Fruit fly (Drosophila melanogaster) whole organism, embryonic: Measurements from ENCODE around the gene Polr1C.

Experiments used
- Abd-B ChIP-seq: fragments of 200-800 bp; sonication (Bioruptor generic); optimal IDR thresholded peaks from 2 replicates; lab custom pipeline; 2018; ENCODE audit warnings: missing biosample characterization, mild to moderate bottlenecking, missing genetic modification characterization, moderate library complexity
- Bgb ChIP-seq: fragments of 200-800 bp; sonication (Bioruptor generic); IDR thresholded peaks from 2 replicates; pipeline ENCODE4 v1.3.6; 2022; ENCODE audit warnings: missing biosample characterization, missing genetic modification characterization; ENCODE audit not compliant: partially characterized antibody
- CG10147 ChIP-seq: fragments of 200-800 bp; sonication (Bioruptor generic); optimal IDR thresholded peaks from 2 replicates; lab custom pipeline; 2019; ENCODE audit warnings: missing biosample characterization, mild to moderate bottlenecking, missing genetic modification characterization, moderate library complexity
- CG11398 ChIP-seq: fragments of 200-800 bp; sonication (Bioruptor generic); optimal IDR thresholded peaks from 2 replicates; lab custom pipeline; 2016; ENCODE audit warnings: missing biosample characterization, missing genetic modification characterization
- CG14710 ChIP-seq: fragments of 200-800 bp; sonication (Bioruptor generic); optimal IDR thresholded peaks from 3 replicates; lab custom pipeline; 2019; ENCODE audit warnings: missing biosample characterization, mild to moderate bottlenecking, missing genetic modification characterization, moderate library complexity
- CG16813 ChIP-seq: fragments of 200-800 bp; sonication (Bioruptor generic); IDR thresholded peaks from 3 replicates; pipeline ENCODE4 v1.3.6; 2022; ENCODE audit warnings: missing biosample characterization, missing genetic modification characterization; ENCODE audit not compliant: partially characterized antibody
- CG18011 ChIP-seq: fragments of 200-800 bp; sonication (Bioruptor generic); optimal IDR thresholded peaks from 2 replicates; lab custom pipeline; 2017; ENCODE audit warnings: missing biosample characterization, missing genetic modification characterization, mild to moderate bottlenecking, moderate library complexity, missing genotype
- CG18619 ChIP-seq: fragments of 200-800 bp; sonication (Bioruptor generic); optimal IDR thresholded peaks from 3 replicates; lab custom pipeline; 2017; ENCODE audit warnings: missing biosample characterization, mild to moderate bottlenecking, missing genetic modification characterization
- CG2129 ChIP-seq: fragments of 200-800 bp; sonication (Bioruptor generic); IDR thresholded peaks from 2 replicates; pipeline ENCODE4 v1.3.6; 2022; ENCODE audit warnings: missing biosample characterization, missing genetic modification characterization; ENCODE audit not compliant: partially characterized antibody
- CG3065 ChIP-seq: fragments of 200-800 bp; sonication (Bioruptor generic); optimal IDR thresholded peaks from 2 replicates; lab custom pipeline; 2016; ENCODE audit warnings: missing biosample characterization, missing genetic modification characterization
- CG32767 ChIP-seq: fragments of 200-800 bp; sonication (Bioruptor generic); IDR thresholded peaks from 2 replicates; pipeline ENCODE4 v1.3.6; 2022; ENCODE audit warnings: missing biosample characterization, missing genetic modification characterization
- CG4328 ChIP-seq: fragments of 200-800 bp; sonication (Bioruptor generic); optimal IDR thresholded peaks from 3 replicates; lab custom pipeline; 2017; ENCODE audit warnings: missing biosample characterization, missing genetic modification reagents, missing genetic modification characterization
- CG4404 ChIP-seq: fragments of 200-800 bp; sonication (Bioruptor generic); IDR thresholded peaks from 2 replicates; pipeline ENCODE4 v1.3.6; 2022; ENCODE audit warnings: missing biosample characterization, missing genetic modification characterization
- CG6765 ChIP-seq: fragments of 200-800 bp; sonication (Bioruptor generic); optimal IDR thresholded peaks from 3 replicates; lab custom pipeline; 2017; ENCODE audit warnings: missing biosample characterization, mild to moderate bottlenecking, missing genetic modification characterization
- CG9727 ChIP-seq: fragments of 200-800 bp; sonication (Bioruptor generic); optimal IDR thresholded peaks from 3 replicates; lab custom pipeline; 2017; ENCODE audit warnings: missing biosample characterization, mild to moderate bottlenecking, missing genetic modification characterization
- CG9876 ChIP-seq: fragments of 200-800 bp; sonication (Bioruptor generic); optimal IDR thresholded peaks from 2 replicates; lab custom pipeline; 2016; ENCODE audit warnings: missing biosample characterization, missing genetic modification characterization
- CHES-1-like ChIP-seq: fragments of 200-800 bp; sonication (Bioruptor generic); optimal IDR thresholded peaks from 2 replicates; lab custom pipeline; 2016; ENCODE audit warnings: missing biosample characterization, missing genetic modification characterization
- CkIIα-i1 ChIP-seq: fragments of 200-800 bp; sonication (Bioruptor generic); IDR thresholded peaks from 2 replicates; pipeline ENCODE4 v1.3.6; 2022; ENCODE audit warnings: missing biosample characterization, missing genetic modification characterization
- Drgx ChIP-seq: fragments of 200-800 bp; sonication (Bioruptor generic); IDR thresholded peaks from 2 replicates; pipeline ENCODE4 v1.3.6; 2022; ENCODE audit warnings: missing biosample characterization, missing genetic modification characterization
- GATAe ChIP-seq: fragments of 200-800 bp; sonication (Bioruptor generic); conservative IDR thresholded peaks from 2 replicates; pipeline ENCODE4 v1.3.6; 2022; ENCODE audit warnings: missing biosample characterization, missing genetic modification characterization
- Lim3 ChIP-seq: fragments of 200-800 bp; sonication (Bioruptor generic); IDR thresholded peaks from 2 replicates; pipeline ENCODE4 v1.3.6; 2022; ENCODE audit warnings: missing biosample characterization, missing genetic modification characterization
- MESR4 ChIP-seq: fragments of 200-800 bp; sonication (Bioruptor generic); optimal IDR thresholded peaks from 2 replicates; lab custom pipeline; 2018; ENCODE audit warnings: missing biosample characterization, mild to moderate bottlenecking, missing genetic modification characterization, moderate library complexity
- Max ChIP-seq: fragments of 200-800 bp; sonication (Bioruptor generic); optimal IDR thresholded peaks from 2 replicates; lab custom pipeline; 2016; ENCODE audit warnings: missing biosample characterization, mild to moderate bottlenecking, missing genetic modification characterization
- NC2α ChIP-seq: fragments of 200-800 bp; sonication (Bioruptor generic); optimal IDR thresholded peaks from 2 replicates; lab custom pipeline; 2016; ENCODE audit warnings: missing biosample characterization, missing genetic modification characterization
- Nf-YA ChIP-seq: fragments of 200-800 bp; sonication (Bioruptor generic); IDR thresholded peaks from 2 replicates; pipeline ENCODE4 v1.3.6; 2022; ENCODE audit warnings: missing biosample characterization, missing genetic modification characterization
- Poxn ChIP-seq: fragments of 200-800 bp; sonication (Bioruptor generic); IDR thresholded peaks from 2 replicates; pipeline ENCODE4 v1.3.6; 2022; ENCODE audit warnings: missing biosample characterization, missing genetic modification characterization
- Ptx1 ChIP-seq: fragments of 200-800 bp; sonication (Bioruptor generic); IDR thresholded peaks from 2 replicates; pipeline ENCODE4 v1.3.6; 2022; ENCODE audit warnings: missing biosample characterization, missing genetic modification characterization
- Scr ChIP-seq: fragments of 200-800 bp; sonication (Bioruptor generic); IDR thresholded peaks from 2 replicates; pipeline ENCODE4 v1.3.6; 2022; ENCODE audit warnings: missing biosample characterization, missing genetic modification characterization; ENCODE audit not compliant: partially characterized antibody
- Ssrp ChIP-seq: fragments of 200-800 bp; sonication (Bioruptor generic); optimal IDR thresholded peaks from 2 replicates; lab custom pipeline; 2018; ENCODE audit warnings: missing biosample characterization, mild to moderate bottlenecking, missing genetic modification characterization, moderate library complexity
- amos ChIP-seq: fragments of 200-800 bp; sonication (Bioruptor generic); IDR thresholded peaks from 2 replicates; pipeline ENCODE4 v1.3.6; 2022; ENCODE audit warnings: missing biosample characterization, missing genetic modification characterization; ENCODE audit not compliant: partially characterized antibody
- ash1 ChIP-seq: fragments of 200-800 bp; sonication (Bioruptor generic); optimal IDR thresholded peaks from 2 replicates; lab custom pipeline; 2018; ENCODE audit warnings: missing biosample characterization, mild to moderate bottlenecking, missing genetic modification characterization
- az2 ChIP-seq: fragments of 200-800 bp; sonication (Bioruptor generic); optimal IDR thresholded peaks from 3 replicates; lab custom pipeline; 2016; ENCODE audit warnings: missing biosample characterization, missing genetic modification characterization
- bowl ChIP-seq: fragments of 200-800 bp; sonication (Bioruptor generic); IDR thresholded peaks from 2 replicates; pipeline ENCODE4 v1.3.6; 2022; ENCODE audit warnings: missing biosample characterization, missing genetic modification characterization
- crol ChIP-seq: fragments of 200-800 bp; sonication (Bioruptor generic); IDR thresholded peaks from 2 replicates; pipeline ENCODE4 v1.3.6; 2022; ENCODE audit warnings: missing biosample characterization, missing genetic modification characterization
- emc ChIP-seq: fragments of 200-800 bp; sonication (Bioruptor generic); optimal IDR thresholded peaks from 2 replicates; lab custom pipeline; 2016; ENCODE audit warnings: missing biosample characterization, missing genetic modification characterization
- gcm2 ChIP-seq: fragments of 200-800 bp; sonication (Bioruptor generic); optimal IDR thresholded peaks from 2 replicates; lab custom pipeline; 2016; ENCODE audit warnings: missing biosample characterization, missing genetic modification characterization
- ham ChIP-seq: fragments of 200-800 bp; sonication (Bioruptor generic); IDR thresholded peaks from 2 replicates; pipeline ENCODE4 v1.3.6; 2022; ENCODE audit warnings: missing biosample characterization, missing genetic modification characterization
- hkb ChIP-seq, 2 experiments: fragments of 200-800 bp in 1 of 2; fragments of >200 bp in 1 of 2; sonication (Bioruptor generic) in 1 of 2; IDR thresholded peaks in 1 of 2; optimal IDR thresholded peaks in 1 of 2; 2 replicates each; pipeline versions ENCODE4 v1.3.6 to Lab custom; 2017 to 2022; ENCODE audit warnings: missing biosample characterization in 1 of 2, missing genetic modification characterization in 1 of 2
- hth ChIP-seq: fragments of >200 bp; optimal IDR thresholded peaks from 2 replicates; lab custom pipeline; 2017; ENCODE audit warnings: inconsistent platforms
- kay ChIP-seq: fragments of 200-800 bp; sonication (Bioruptor generic); optimal IDR thresholded peaks from 2 replicates; lab custom pipeline; 2016; ENCODE audit warnings: missing biosample characterization, missing genetic modification characterization
- kni ChIP-seq: fragments of 200-800 bp; sonication (Bioruptor generic); optimal IDR thresholded peaks from 3 replicates; lab custom pipeline; 2017; ENCODE audit warnings: mild to moderate bottlenecking, missing biosample characterization, missing genetic modification reagents, missing genetic modification characterization
- lilli ChIP-seq: fragments of 200-800 bp; sonication (Bioruptor generic); optimal IDR thresholded peaks from 3 replicates; lab custom pipeline; 2016; ENCODE audit warnings: missing biosample characterization, missing genetic modification characterization
- nau ChIP-seq: fragments of 200-800 bp; sonication (Bioruptor generic); optimal IDR thresholded peaks from 3 replicates; lab custom pipeline; 2017; ENCODE audit warnings: missing biosample characterization, mild to moderate bottlenecking, missing genetic modification characterization, missing genetic modification reagents
- ranshi ChIP-seq: fragments of 200-800 bp; sonication (Bioruptor generic); IDR thresholded peaks from 2 replicates; pipeline ENCODE4 v1.3.6; 2022; ENCODE audit warnings: missing biosample characterization, missing genetic modification characterization
- shn ChIP-seq: fragments of 200-800 bp; sonication (Bioruptor generic); optimal IDR thresholded peaks from 3 replicates; lab custom pipeline; 2016; ENCODE audit warnings: missing biosample characterization, missing genetic modification characterization
- sima ChIP-seq: fragments of 200-800 bp; sonication (Bioruptor generic); optimal IDR thresholded peaks from 2 replicates; lab custom pipeline; 2016; ENCODE audit warnings: missing biosample characterization, missing genetic modification characterization
- tap ChIP-seq: fragments of 200-800 bp; optimal IDR thresholded peaks from 3 replicates; lab custom pipeline; 2019; ENCODE audit warnings: missing biosample characterization, mild to moderate bottlenecking, missing genetic modification characterization, moderate library complexity
- trh ChIP-seq: fragments of 200-800 bp; sonication (Bioruptor generic); optimal IDR thresholded peaks from 2 replicates; lab custom pipeline; 2016; ENCODE audit warnings: missing biosample characterization, missing genetic modification characterization
- yki ChIP-seq: fragments of >200 bp; optimal IDR thresholded peaks from 3 replicates; lab custom pipeline; 2018
- zfh2 ChIP-seq: fragments of 200-800 bp; sonication (Bioruptor generic); optimal IDR thresholded peaks from 2 replicates; lab custom pipeline; 2016; ENCODE audit warnings: missing biosample characterization, missing genetic modification characterization

Gene Polr1C

DNA sequence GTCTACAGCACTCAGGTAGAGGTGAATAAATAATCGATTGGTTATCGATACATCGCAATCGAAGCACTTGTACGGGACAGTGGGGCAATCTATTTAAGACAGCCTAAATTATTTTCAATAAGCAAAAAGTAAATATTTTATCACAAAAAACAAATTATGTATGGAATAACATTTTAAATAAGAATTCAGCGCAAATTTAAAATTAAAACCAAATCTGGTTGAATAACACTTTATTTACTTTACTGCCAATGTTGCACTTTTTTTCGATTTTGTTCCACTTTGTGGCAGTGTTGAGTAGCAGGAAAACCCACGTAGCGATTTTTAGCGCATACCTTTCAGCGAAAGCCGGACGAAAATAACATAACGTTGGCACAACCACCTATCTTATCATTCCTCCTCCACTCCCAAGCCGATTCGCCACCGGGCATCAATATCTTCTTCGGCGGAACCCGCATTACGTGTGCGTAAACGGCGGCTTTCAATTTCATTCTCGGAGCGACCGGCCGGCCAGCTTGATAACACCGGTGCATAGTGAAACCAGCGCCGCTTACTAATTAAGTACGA is 8.3 kb downstream of the Polr1C start, which contains the start of the genes Gmd and CG3792 (continued):
- peak; percentile 90 for TF ChIP-seq GATAe
- peak; percentile 81 for TF ChIP-seq emc
- TF ChIP-seq yki (lab: Kevin White, UChicago) = no peak
- peak; percentile 98 for TF ChIP-seq lilli
- TF ChIP-seq MESR4 = peak; percentile 12
- peak; percentile 17 for TF ChIP-seq hkb (optimal IDR thresholded peaks at IDR 0.05; lab: Kevin White, UChicago)
- peak; percentile 96 for TF ChIP-seq hkb (GFP tag; IDR thresholded peaks at IDR 0.05; lab: Robert Waterston, UW)
- TF ChIP-seq kni (GFP tag; lab: Kevin White, UChicago) = peak; percentile 77
- TF ChIP-seq ash1 (GFP tag; lab: Kevin White, UChicago) = peak; percentile 9
- peak; percentile 95 for TF ChIP-seq Ssrp (tag; lab: Kevin White, UChicago)
- TF ChIP-seq CG4404 (GFP tag; lab: Robert Waterston, UW) = peak; percentile 96
- peak; percentile 75 for TF ChIP-seq CG9876
- TF ChIP-seq CG10147 = peak; percentile 94
- TF ChIP-seq CG16813 (GFP tag; lab: Robert Waterston, UW) = peak; percentile 84
- TF ChIP-seq CG6765 (GFP tag; lab: Kevin White, UChicago) = peak; percentile 90
- TF ChIP-seq amos (GFP tag; lab: Robert Waterston, UW) = peak; percentile 76
- peak; percentile 90 for TF ChIP-seq nau (GFP tag; lab: Kevin White, UChicago)
- peak; percentile 83 for TF ChIP-seq trh
- TF ChIP-seq CG2129 = peak; percentile 56
- peak; percentile 78 for TF ChIP-seq Bgb (GFP tag; lab: Robert Waterston, UW)
- TF ChIP-seq CG9727 = peak; percentile 96
- peak; percentile 95 for TF ChIP-seq CG32767 (GFP tag; lab: Robert Waterston, UW)
- peak; percentile 62 for TF ChIP-seq crol (GFP tag; lab: Robert Waterston, UW)
- TF ChIP-seq Poxn (GFP tag; lab: Robert Waterston, UW) = peak; percentile 86
- TF ChIP-seq CG18619 = peak; percentile 93
- TF ChIP-seq CG4328 (GFP tag; lab: Kevin White, UChicago) = peak; percentile 95
- peak; percentile 86 for TF ChIP-seq Nf-YA (GFP tag; lab: Robert Waterston, UW)
- peak; percentile 90 for TF ChIP-seq NC2α (GFP tag; lab: Kevin White, UChicago)
- peak; percentile 86; the same call in 1 of the 2 replicates for TF ChIP-seq ham (GFP tag; lab: Robert Waterston, UW)
- TF ChIP-seq CG14710 = peak; percentile 97
- TF ChIP-seq CkIIα-i1 (GFP tag; lab: Robert Waterston, UW) = 0 out of 2 replicates have a peak, but pooled peaks have one; percentile 41
- peak; percentile 79 for TF ChIP-seq CG3065 (GFP tag; lab: Kevin White, UChicago)
- TF ChIP-seq Lim3 (GFP tag; lab: Robert Waterston, UW) = peak; percentile 71
- TF ChIP-seq ranshi (GFP tag; lab: Robert Waterston, UW) = peak; percentile 97
- peak; percentile 88 for TF ChIP-seq tap (tag; lab: Kevin White, UChicago)
- TF ChIP-seq az2 (GFP tag; lab: Kevin White, UChicago) = peak; percentile 95
- TF ChIP-seq shn (GFP tag; lab: Kevin White, UChicago) = peak; percentile 92
- peak; percentile 90 for TF ChIP-seq gcm2 (GFP tag; lab: Kevin White, UChicago)
- TF ChIP-seq bowl = peak; percentile 89
- no peak for TF ChIP-seq hth (lab: Kevin White, UChicago)
- peak; percentile 88 for TF ChIP-seq CG11398 (GFP tag; lab: Kevin White, UChicago)
- TF ChIP-seq Scr (GFP tag; lab: Robert Waterston, UW) = peak; percentile 82
- peak; percentile 92 for TF ChIP-seq CHES-1-like
- TF ChIP-seq Abd-B (GFP tag; lab: Kevin White, UChicago) = peak; percentile 86
- TF ChIP-seq sima = peak; percentile 77
- TF ChIP-seq kay = peak; percentile 96
- TF ChIP-seq Ptx1 (GFP tag; lab: Robert Waterston, UW) = peak; percentile 98
- peak; percentile 89 for TF ChIP-seq zfh2
- peak; percentile 84 for TF ChIP-seq CG18011 (GFP tag; lab: Kevin White, UChicago)
- TF ChIP-seq Drgx = peak; percentile 95
- peak; percentile 96 for TF ChIP-seq Max (GFP tag; lab: Kevin White, UChicago)
